Fruit fly (Drosophila melanogaster): ENCODE results near the gene CG14933.

DNA sequence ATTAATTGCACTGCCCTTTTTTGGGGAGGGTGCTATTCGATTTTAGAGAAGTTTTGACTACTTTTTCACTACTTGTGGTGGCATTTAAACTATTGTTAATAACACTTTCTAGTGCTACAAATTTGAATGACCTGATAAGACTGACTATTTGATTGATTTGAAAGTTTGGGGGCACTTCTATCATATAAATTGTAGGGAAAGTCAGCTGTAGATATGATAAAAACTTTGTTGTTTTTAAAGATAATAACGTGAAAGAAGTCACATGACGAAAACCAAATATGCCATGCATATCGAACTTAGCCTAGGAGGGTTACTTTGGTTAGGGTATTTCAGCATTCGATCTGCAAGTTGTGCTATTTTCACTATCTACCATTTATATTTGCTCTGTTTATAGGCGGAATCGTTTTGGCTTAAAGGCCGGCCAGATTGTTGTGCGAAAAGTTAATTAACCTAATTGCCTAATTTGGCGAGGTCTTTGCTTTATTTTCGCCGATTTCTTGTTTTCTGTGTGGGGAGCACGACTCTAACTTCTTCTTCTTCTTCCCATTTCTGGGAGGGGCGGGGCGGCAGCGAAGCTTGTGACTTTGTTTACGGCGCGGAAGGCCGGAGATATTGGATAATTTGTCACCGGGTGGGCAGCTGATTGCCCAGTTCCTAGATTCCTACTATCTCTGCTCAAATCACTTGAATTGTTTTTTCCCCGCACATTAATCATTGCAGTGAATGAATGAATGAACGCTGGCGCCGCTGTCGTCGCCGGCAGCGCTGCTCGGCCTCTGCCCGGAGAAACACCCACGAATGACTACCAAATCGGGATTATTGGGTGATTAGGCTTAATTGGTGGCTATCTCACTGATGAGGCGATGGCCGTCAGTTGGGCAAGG lies 29.6 kb upstream of the CG14933 start:
- no peak for TF ChIP-seq psq (GFP tag; optimal IDR thresholded peaks at IDR 0.05)
- no peak for TF ChIP-seq Bdp1 (GFP tag; optimal IDR thresholded peaks at IDR 0.05)
- no peak for TF ChIP-seq luna (GFP tag; optimal IDR thresholded peaks at IDR 0.05)
- TF ChIP-seq Dfd (GFP tag; optimal IDR thresholded peaks at IDR 0.05), result no peak
- TF ChIP-seq nerfin-2 (GFP tag; IDR thresholded peaks at IDR 0.05; ENCODE audit: partially characterized antibody), result no peak
- no peak for TF ChIP-seq ems (GFP tag; optimal IDR thresholded peaks at IDR 0.05)
- no peak for TF ChIP-seq CG3407 (GFP tag; optimal IDR thresholded peaks at IDR 0.05)
- no peak for TF ChIP-seq CHES-1-like (GFP tag; optimal IDR thresholded peaks at IDR 0.05)
- TF ChIP-seq Aef1 (GFP tag; IDR thresholded peaks at IDR 0.05), result no peak
- TF ChIP-seq tx (GFP tag; optimal IDR thresholded peaks at IDR 0.05), result no peak
- no peak for TF ChIP-seq ara (GFP tag; IDR thresholded peaks at IDR 0.05)
- TF ChIP-seq Lim3 (GFP tag; IDR thresholded peaks at IDR 0.05), result no peak
- no peak for TF ChIP-seq CG4404 (GFP tag; IDR thresholded peaks at IDR 0.05)
- no peak for TF ChIP-seq Blimp-1 (GFP tag; optimal IDR thresholded peaks at IDR 0.05)
